Worm (Caenorhabditis elegans): ENCODE results near the gene amx-3.

The amx-3 gene

ce11 chrV:20906977-20907376, 3.5 kb upstream of the amx-3 start:
- TF ChIP-seq lin-39 (tag; optimal IDR thresholded peaks at IDR 0.05) (no peak), unc-62 (GFP tag; optimal IDR thresholded peaks at IDR 0.05 in 1 of 2) (peak in 1 of 2 experiments; percentile 92), unc-62 (tag; optimal IDR thresholded peaks at IDR 0.05) (no peak)

ce11 chrV:20904094-20904268, 467 bp upstream of the amx-3 start, which contains the start of gene acs-12:
TSS of gene acs-12 (plus strand) at chrV:20904169.
- TF ChIP-seq lin-29 (GFP tag; IDR thresholded peaks at IDR 0.05) (no peak), sdz-12 (GFP tag; optimal IDR thresholded peaks at IDR 0.05) (no peak), ztf-11 (tag; optimal IDR thresholded peaks at IDR 0.05) (no peak), fkh-10 (GFP tag; optimal IDR thresholded peaks at IDR 0.05) (no peak), nhr-6 (tag; optimal IDR thresholded peaks at IDR 0.05) (no peak)

DNA sequence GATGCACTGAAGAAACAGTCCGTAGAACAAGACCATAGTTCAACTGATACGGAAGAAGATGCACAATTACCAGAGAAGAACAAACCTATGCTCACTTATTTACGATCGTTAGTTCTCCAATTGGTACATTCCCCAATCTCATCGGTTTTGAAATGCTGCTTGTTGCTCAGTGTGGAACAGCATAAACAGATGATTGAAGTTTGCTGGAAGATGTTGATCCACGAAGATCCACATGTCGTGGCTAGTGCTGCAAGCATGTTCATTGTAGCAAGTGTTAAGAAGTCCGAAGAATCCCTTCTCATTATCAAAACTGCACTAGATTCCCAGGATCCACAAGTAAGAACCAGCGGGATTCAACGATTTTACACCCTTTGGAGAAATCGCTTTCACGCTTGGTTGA, 11.6 kb downstream of the amx-3 start:
- no peak for TF ChIP-seq nhr-76 (tag; optimal IDR thresholded peaks at IDR 0.05)
- TF ChIP-seq dmd-9 (GFP tag; IDR thresholded peaks at IDR 0.05), result no peak
- TF ChIP-seq unc-62 (GFP tag; optimal IDR thresholded peaks at IDR 0.05 in 1 of 2), result peak in 1 of 2 experiments; percentile 94
- TF ChIP-seq unc-62 (tag; optimal IDR thresholded peaks at IDR 0.05), result no peak

DNA sequence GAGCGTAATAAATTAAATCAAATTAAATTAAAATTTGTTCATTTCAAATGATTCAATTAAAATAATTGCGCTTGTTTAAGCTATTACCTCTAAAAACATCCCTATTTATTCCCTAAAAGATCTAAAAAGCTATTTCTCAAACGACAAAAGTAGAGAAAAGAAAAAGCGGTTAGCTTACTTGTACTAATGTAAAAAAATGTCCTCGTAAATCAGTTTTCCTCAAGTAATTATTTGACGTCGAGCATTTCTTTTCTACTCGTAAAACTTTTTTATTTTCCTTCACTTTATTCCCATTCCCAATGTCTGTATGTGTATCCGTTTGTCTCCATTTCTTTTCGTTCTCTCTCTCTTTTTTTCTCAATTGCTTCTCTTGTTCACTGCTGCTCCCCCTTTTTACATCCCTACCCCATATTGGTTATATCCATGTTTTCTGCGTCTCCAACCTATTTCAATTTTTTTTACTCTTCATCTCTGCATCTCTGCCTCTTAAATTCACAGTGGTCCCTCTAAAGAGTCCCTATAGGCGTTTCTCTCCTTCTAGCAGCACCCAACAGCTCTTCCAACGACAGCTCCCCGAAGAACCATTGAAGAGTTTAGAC, 24.3 kb downstream of the amx-3 start, which contains the start of gene unc-80:
Gene unc-80, plus strand, starts transcription at position 533 of the 599 bp plus-strand sequence.
- TF ChIP-seq rbr-2 (tag; optimal IDR thresholded peaks at IDR 0.05), result peak; percentile 62
- no peak for TF ChIP-seq zfp-3 (GFP tag; conservative IDR thresholded peaks at IDR 0.05)
- TF ChIP-seq ceh-20 (GFP tag; IDR thresholded peaks at IDR 0.05), result no peak
- TF ChIP-seq mep-1 (tag; optimal IDR thresholded peaks at IDR 0.05), result peak; percentile 71
- no peak for TF ChIP-seq tra-1 (GFP tag; IDR thresholded peaks at IDR 0.05)
- no peak for TF ChIP-seq mdl-1 (tag; optimal IDR thresholded peaks at IDR 0.05)
- TF ChIP-seq fkh-10 (GFP tag; optimal IDR thresholded peaks at IDR 0.05), result peak; percentile 87
- TF ChIP-seq ceh-82 (tag; optimal IDR thresholded peaks at IDR 0.05), result no peak
- TF ChIP-seq cey-2 (tag; optimal IDR thresholded peaks at IDR 0.05; ENCODE audit: borderline replicate concordance, insufficient read depth), result no peak
- no peak for TF ChIP-seq lin-39 (tag; optimal IDR thresholded peaks at IDR 0.05)
- no peak for TF ChIP-seq Y48G9A.11 (GFP tag; IDR thresholded peaks at IDR 0.05)
- peak in 1 of 2 experiments; percentile 89 for TF ChIP-seq unc-62 (GFP tag; optimal IDR thresholded peaks at IDR 0.05 in 1 of 2)
- TF ChIP-seq unc-62 (tag; optimal IDR thresholded peaks at IDR 0.05), result no peak
- peak; percentile 8 for TF ChIP-seq hlh-30 (tag; optimal IDR thresholded peaks at IDR 0.05; ENCODE audit: insufficient read depth)
- no peak for TF ChIP-seq pha-4 (GFP tag; IDR thresholded peaks at IDR 0.05)
- no peak for TF ChIP-seq pha-4 (tag; optimal IDR thresholded peaks at IDR 0.05)
- no peak for TF ChIP-seq tag-97 (GFP tag; IDR thresholded peaks at IDR 0.05)
- no peak for TF ChIP-seq madf-9 (GFP tag; conservative IDR thresholded peaks at IDR 0.05)
- TF ChIP-seq zfp-2 (tag; optimal IDR thresholded peaks at IDR 0.05), result no peak
- TF ChIP-seq unc-130 (GFP tag; optimal IDR thresholded peaks at IDR 0.05), result no peak
- TF ChIP-seq hmg-1.1 (GFP tag; IDR thresholded peaks at IDR 0.05), result peak; percentile 66
- peak in 1 of 2 experiments; percentile 69 for TF ChIP-seq lsy-2 (tag; optimal IDR thresholded peaks at IDR 0.05)
- TF ChIP-seq ZK337.2 (GFP tag; IDR thresholded peaks at IDR 0.05), result no peak
- TF ChIP-seq ctbp-1 (GFP tag; IDR thresholded peaks at IDR 0.05), result peak; percentile 38; the same call in 1 of the 2 replicates
- no peak for TF ChIP-seq dmd-9 (GFP tag; IDR thresholded peaks at IDR 0.05)
- peak; percentile 2 for TF ChIP-seq dpl-1 (GFP tag; optimal IDR thresholded peaks at IDR 0.05)
- TF ChIP-seq F37D6.2 (tag; optimal IDR thresholded peaks at IDR 0.05), result peak; percentile 25
- TF ChIP-seq nhr-48 (tag; optimal IDR thresholded peaks at IDR 0.05), result peak; percentile 5
- TF ChIP-seq dve-1 (tag; optimal IDR thresholded peaks at IDR 0.05; ENCODE audit: insufficient read depth), result no peak
- TF ChIP-seq daf-19 (GFP tag; conservative IDR thresholded peaks at IDR 0.05), result no peak

Measured in whole organism, L4 larva.